Comparison of ENCODE assay signal across 1 fruit fly cellular context in the genomic region with DNA sequence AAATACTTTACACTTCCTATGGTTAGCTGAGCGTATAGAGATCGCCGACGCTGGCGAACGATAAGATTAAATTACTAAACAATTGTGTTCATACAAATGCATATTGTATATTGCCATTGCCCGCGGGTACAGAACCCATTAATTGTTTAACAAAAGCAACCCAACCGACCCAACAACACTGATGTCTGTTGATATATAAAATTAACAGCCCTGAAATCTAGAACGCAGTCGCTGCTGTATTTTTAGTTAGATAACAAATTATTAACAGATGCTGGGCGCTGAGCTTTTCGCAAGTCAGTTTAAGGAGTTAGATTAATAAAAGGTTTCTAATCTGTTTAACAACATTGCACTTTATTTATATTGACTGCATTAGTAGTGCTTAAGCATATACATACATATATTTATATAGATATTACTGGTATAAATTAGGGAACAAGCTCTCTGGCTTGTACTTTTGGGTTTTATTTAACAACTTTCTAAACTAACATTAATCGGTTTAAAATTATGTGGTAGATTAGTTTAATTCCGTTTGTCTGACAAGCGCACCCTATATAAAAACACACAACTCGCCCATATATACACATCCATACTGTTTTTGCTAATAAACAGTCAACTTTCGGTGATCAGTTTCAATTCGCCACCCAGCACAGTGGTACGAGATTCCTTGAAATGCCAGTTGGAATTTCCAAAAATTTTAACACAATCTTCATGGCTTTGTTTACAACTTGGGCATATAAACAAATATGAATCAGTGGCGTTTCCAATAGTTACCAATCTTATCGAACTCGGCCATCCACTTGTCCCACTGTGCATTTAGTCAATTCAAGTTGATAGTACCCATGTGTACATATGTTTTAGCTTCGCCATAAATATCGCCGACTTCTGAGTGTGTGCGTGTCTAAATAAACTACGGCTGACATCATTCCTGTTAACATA.
TF ChIP-seq lines count a peak whose summit lies in the region.

No protein-coding gene starts in this region.

TF ChIP-seq in whole organism, embryonic, 481 proteins besides CTCF, POLR2A, EP300 and RAD21 (continued from another document and continues in another):
- TF ChIP-seq gsb-n (tag; optimal IDR thresholded peaks at IDR 0.05; lab: Kevin White, UChicago) (peak; percentile 31), ham (GFP tag; IDR thresholded peaks at IDR 0.05; lab: Robert Waterston, UW) (peak; percentile 68; the same call in 1 of the 2 replicates), Rfx (GFP tag; IDR thresholded peaks at IDR 0.05; lab: Robert Waterston, UW) (peak; percentile 98), ewg (GFP tag; optimal IDR thresholded peaks at IDR 0.05; lab: Kevin White, UChicago) (no peak), CG12236 (GFP tag; optimal IDR thresholded peaks at IDR 0.05; lab: Kevin White, UChicago) (peak; percentile 7), lilli (GFP tag; optimal IDR thresholded peaks at IDR 0.05; lab: Kevin White, UChicago) (peak; percentile 90), CG3163 (GFP tag; optimal IDR thresholded peaks at IDR 0.05; lab: Kevin White, UChicago) (peak; percentile 50), emc (GFP tag; optimal IDR thresholded peaks at IDR 0.05; lab: Kevin White, UChicago) (peak; percentile 88), her (GFP tag; optimal IDR thresholded peaks at IDR 0.05; lab: Kevin White, UChicago) (peak; percentile 94), gt (GFP tag; IDR thresholded peaks at IDR 0.05; lab: Robert Waterston, UW) (no peak), Side (GFP tag; optimal IDR thresholded peaks at IDR 0.05; lab: Kevin White, UChicago) (peak; percentile 92), CG2202 (tag; optimal IDR thresholded peaks at IDR 0.05; lab: Kevin White, UChicago) (peak; percentile 16), run (tag; optimal IDR thresholded peaks at IDR 0.05; lab: Kevin White, UChicago) (peak; percentile 52), CG13123 (GFP tag; optimal IDR thresholded peaks at IDR 0.05; lab: Kevin White, UChicago) (peak; percentile 48), Deaf1 (tag; optimal IDR thresholded peaks at IDR 0.05; lab: Kevin White, UChicago) (peak; percentile 66), onecut (GFP tag; IDR thresholded peaks at IDR 0.05; lab: Robert Waterston, UW) (peak; percentile 78), cwo (GFP tag; optimal IDR thresholded peaks at IDR 0.05; lab: Kevin White, UChicago) (peak; percentile 93), D (optimal IDR thresholded peaks at IDR 0.05; lab: Kevin White, UChicago) (no peak), D (GFP tag; optimal IDR thresholded peaks at IDR 0.05; lab: Kevin White, UChicago) (peak; percentile 67), CG10654 (GFP tag; optimal IDR thresholded peaks at IDR 0.05; lab: Kevin White, UChicago) (peak; percentile 86), vnd (GFP tag; IDR thresholded peaks at IDR 0.05; lab: Robert Waterston, UW; ENCODE audit: partially characterized antibody) (0 out of 3 replicates have a peak, but pooled peaks have one; percentile 23), CG13894 (tag; optimal IDR thresholded peaks at IDR 0.05; lab: Kevin White, UChicago) (peak; percentile 88), Elba2 (GFP tag; optimal IDR thresholded peaks at IDR 0.05; lab: Kevin White, UChicago) (no peak), CG1233 (GFP tag; optimal IDR thresholded peaks at IDR 0.05; lab: Kevin White, UChicago) (peak; percentile 89), CG4730 (GFP tag; IDR thresholded peaks at IDR 0.05; lab: Robert Waterston, UW) (peak; percentile 81), Xbp1 (GFP tag; optimal IDR thresholded peaks at IDR 0.05; lab: Kevin White, UChicago) (peak; percentile 78), Max (GFP tag; optimal IDR thresholded peaks at IDR 0.05; lab: Kevin White, UChicago) (peak; percentile 85), fd102C (GFP tag; optimal IDR thresholded peaks at IDR 0.05; lab: Kevin White, UChicago) (no peak), CG4282 (GFP tag; optimal IDR thresholded peaks at IDR 0.05; lab: Kevin White, UChicago) (peak; percentile 88), Poxn (GFP tag; IDR thresholded peaks at IDR 0.05; lab: Robert Waterston, UW) (peak; percentile 64; the same call in 1 of the 2 replicates), CG7963 (GFP tag; IDR thresholded peaks at IDR 0.05; lab: Robert Waterston, UW; ENCODE audit: partially characterized antibody) (no peak), gem (tag; optimal IDR thresholded peaks at IDR 0.05; lab: Kevin White, UChicago) (peak; percentile 88), CG34422 (GFP tag; IDR thresholded peaks at IDR 0.05; lab: Robert Waterston, UW) (peak; percentile 93), Hr78 (GFP tag; optimal IDR thresholded peaks at IDR 0.05; lab: Kevin White, UChicago) (peak in 1 of 2 experiments; percentile 18), Dip2 (GFP tag; IDR thresholded peaks at IDR 0.05; lab: Robert Waterston, UW) (peak; percentile 27; the same call in 1 of the 2 replicates), Asciz (GFP tag; optimal IDR thresholded peaks at IDR 0.05; lab: Kevin White, UChicago) (peak; percentile 83), lola (GFP tag; optimal IDR thresholded peaks at IDR 0.05; lab: Kevin White, UChicago) (no peak), CG1024 (GFP tag; IDR thresholded peaks at IDR 0.05; lab: Robert Waterston, UW) (peak; percentile 59), E2f2 (GFP tag; IDR thresholded peaks at IDR 0.05; lab: Robert Waterston, UW) (peak; percentile 63), fd3F (GFP tag; optimal IDR thresholded peaks at IDR 0.05; lab: Kevin White, UChicago) (peak; percentile 78), CG10267 (tag; optimal IDR thresholded peaks at IDR 0.05; lab: Kevin White, UChicago) (peak; percentile 64), CoRest (tag; optimal IDR thresholded peaks at IDR 0.05; lab: Kevin White, UChicago) (no peak), CG31441 (GFP tag; IDR thresholded peaks at IDR 0.05; lab: Robert Waterston, UW) (no peak), fu2 (GFP tag; optimal IDR thresholded peaks at IDR 0.05; lab: Kevin White, UChicago) (peak; percentile 78), Hr39 (optimal IDR thresholded peaks at IDR 0.05; lab: Kevin White, UChicago) (no peak), salm (tag; optimal IDR thresholded peaks at IDR 0.05; lab: Kevin White, UChicago) (peak; percentile 65), tap (tag; optimal IDR thresholded peaks at IDR 0.05; lab: Kevin White, UChicago) (peak; percentile 86), mirr (GFP tag; optimal IDR thresholded peaks at IDR 0.05; lab: Kevin White, UChicago) (peak; percentile 94), danr (GFP tag; IDR thresholded peaks at IDR 0.05; lab: Robert Waterston, UW) (peak; percentile 78), CG3995 (GFP tag; optimal IDR thresholded peaks at IDR 0.05; lab: Kevin White, UChicago) (peak; percentile 71), CG17361 (GFP tag; IDR thresholded peaks at IDR 0.05; lab: Robert Waterston, UW) (peak; percentile 86), gcm2 (GFP tag; optimal IDR thresholded peaks at IDR 0.05; lab: Kevin White, UChicago) (peak; percentile 51), CkIIα-i1 (GFP tag; IDR thresholded peaks at IDR 0.05; lab: Robert Waterston, UW) (peak; percentile 66), CG7745 (tag; optimal IDR thresholded peaks at IDR 0.05; lab: Kevin White, UChicago) (no peak), repo (GFP tag; optimal IDR thresholded peaks at IDR 0.05; lab: Kevin White, UChicago) (peak; percentile 90), Dbx (GFP tag; IDR thresholded peaks at IDR 0.05; lab: Robert Waterston, UW) (peak; percentile 97), CG8281 (tag; optimal IDR thresholded peaks at IDR 0.05; lab: Kevin White, UChicago) (peak; percentile 62), Dip3 (GFP tag; optimal IDR thresholded peaks at IDR 0.05; lab: Kevin White, UChicago) (peak; percentile 86), HLH54F (GFP tag; optimal IDR thresholded peaks at IDR 0.05; lab: Kevin White, UChicago) (peak; percentile 81), ATbp (GFP tag; optimal IDR thresholded peaks at IDR 0.05; lab: Kevin White, UChicago) (peak; percentile 81), ci (GFP tag; IDR thresholded peaks at IDR 0.05; lab: Robert Waterston, UW) (peak; percentile 88), CG32772 (GFP tag; IDR thresholded peaks at IDR 0.05; lab: Robert Waterston, UW) (peak; percentile 87), maf-S (GFP tag; optimal IDR thresholded peaks at IDR 0.05; lab: Kevin White, UChicago) (peak; percentile 85), CG6765 (GFP tag; optimal IDR thresholded peaks at IDR 0.05; lab: Kevin White, UChicago) (peak; percentile 91), ac (GFP tag; optimal IDR thresholded peaks at IDR 0.05; lab: Kevin White, UChicago) (no peak), CG4328 (GFP tag; optimal IDR thresholded peaks at IDR 0.05; lab: Kevin White, UChicago) (peak; percentile 76), sug (tag; optimal IDR thresholded peaks at IDR 0.05; lab: Kevin White, UChicago) (peak; percentile 78), CG2889 (GFP tag; IDR thresholded peaks at IDR 0.05; lab: Robert Waterston, UW) (peak; percentile 75; the same call in 1 of the 3 replicates), CG15514 (GFP tag; optimal IDR thresholded peaks at IDR 0.05; lab: Kevin White, UChicago) (peak; percentile 92), insv (GFP tag; optimal IDR thresholded peaks at IDR 0.05; lab: Kevin White, UChicago) (no peak), pnt (GFP tag; optimal IDR thresholded peaks at IDR 0.05; lab: Kevin White, UChicago) (peak; percentile 78), tio (GFP tag; optimal IDR thresholded peaks at IDR 0.05; lab: Kevin White, UChicago) (peak; percentile 75), CG18599 (GFP tag; optimal IDR thresholded peaks at IDR 0.05; lab: Kevin White, UChicago) (peak; percentile 97), crol (GFP tag; IDR thresholded peaks at IDR 0.05; lab: Robert Waterston, UW) (no peak), crp (GFP tag; optimal IDR thresholded peaks at IDR 0.05; lab: Kevin White, UChicago) (peak in 1 of 2 experiments; percentile 33), Ravus (GFP tag; IDR thresholded peaks at IDR 0.05; lab: Robert Waterston, UW) (peak; percentile 84), rib (GFP tag; IDR thresholded peaks at IDR 0.05; lab: Robert Waterston, UW) (peak; percentile 96), shn (GFP tag; optimal IDR thresholded peaks at IDR 0.05; lab: Kevin White, UChicago) (peak; percentile 83), CG4424 (GFP tag; optimal IDR thresholded peaks at IDR 0.05; lab: Kevin White, UChicago) (peak; percentile 84), CG6175 (GFP tag; IDR thresholded peaks at IDR 0.05; lab: Robert Waterston, UW) (peak; percentile 90), chn (GFP tag; optimal IDR thresholded peaks at IDR 0.05; lab: Kevin White, UChicago) (peak; percentile 74), CG11093 (GFP tag; IDR thresholded peaks at IDR 0.05; lab: Robert Waterston, UW) (peak; percentile 66; the same call in 2 of the 3 replicates), CG6272 (GFP tag; IDR thresholded peaks at IDR 0.05; lab: Robert Waterston, UW) (peak; percentile 88), kah (GFP tag; optimal IDR thresholded peaks at IDR 0.05; lab: Kevin White, UChicago) (peak; percentile 58), grau (tag; optimal IDR thresholded peaks at IDR 0.05; lab: Kevin White, UChicago) (peak; percentile 83), NfI (GFP tag; optimal IDR thresholded peaks at IDR 0.05; lab: Kevin White, UChicago) (peak; percentile 88), CG14710 (tag; optimal IDR thresholded peaks at IDR 0.05; lab: Kevin White, UChicago) (peak; percentile 35), wdn (GFP tag; IDR thresholded peaks at IDR 0.05; lab: Robert Waterston, UW) (peak; percentile 91), B-H2 (GFP tag; optimal IDR thresholded peaks at IDR 0.05; lab: Kevin White, UChicago) (peak; percentile 53), CG16779 (GFP tag; IDR thresholded peaks at IDR 0.05; lab: Robert Waterston, UW) (peak; percentile 95), CG13424 (tag; optimal IDR thresholded peaks at IDR 0.05; lab: Kevin White, UChicago) (peak; percentile 63), GATAe (GFP tag; conservative IDR thresholded peaks at IDR 0.05; lab: Robert Waterston, UW) (peak; percentile 93), Optix (GFP tag; IDR thresholded peaks at IDR 0.05; lab: Robert Waterston, UW) (peak; percentile 74), CG32532 (GFP tag; IDR thresholded peaks at IDR 0.05; lab: Robert Waterston, UW) (peak; percentile 98), CG10274 (GFP tag; optimal IDR thresholded peaks at IDR 0.05; lab: Kevin White, UChicago) (peak; percentile 79), Lpt (GFP tag; optimal IDR thresholded peaks at IDR 0.05; lab: Kevin White, UChicago) (no peak), E2f1 (GFP tag; IDR thresholded peaks at IDR 0.05; lab: Robert Waterston, UW) (peak; percentile 92), psq (GFP tag; optimal IDR thresholded peaks at IDR 0.05; lab: Kevin White, UChicago) (peak; percentile 7), CG4820 (GFP tag; optimal IDR thresholded peaks at IDR 0.05; lab: Kevin White, UChicago) (peak; percentile 81), CG15073 (GFP tag; optimal IDR thresholded peaks at IDR 0.05; lab: Kevin White, UChicago) (peak; percentile 4), row (GFP tag; IDR thresholded peaks at IDR 0.05; lab: Robert Waterston, UW) (peak; percentile 84), lab (GFP tag; optimal IDR thresholded peaks at IDR 0.05; lab: Kevin White, UChicago) (peak; percentile 98), chinmo (GFP tag; IDR thresholded peaks at IDR 0.05; lab: Robert Waterston, UW; ENCODE audit: partially characterized antibody) (peak; percentile 83; the same call in 3 of the 4 replicates), HmgZ (tag; optimal IDR thresholded peaks at IDR 0.05; lab: Kevin White, UChicago) (peak; percentile 90), pan (optimal IDR thresholded peaks at IDR 0.05; lab: Kevin White, UChicago) (no peak), pan (GFP tag; optimal IDR thresholded peaks at IDR 0.05 in 1 of 2, IDR thresholded peaks at IDR 0.05 in 1 of 2) (peak in 1 of 2 experiments; percentile 94), CG4360 (GFP tag; IDR thresholded peaks at IDR 0.05; lab: Robert Waterston, UW) (peak; percentile 12; the same call in 1 of the 2 replicates), z (GFP tag; IDR thresholded peaks at IDR 0.05; lab: Robert Waterston, UW) (no peak), seq (GFP tag; IDR thresholded peaks at IDR 0.05; lab: Robert Waterston, UW) (peak; percentile 72), D19A (tag; optimal IDR thresholded peaks at IDR 0.05; lab: Kevin White, UChicago) (no peak), CG12219 (GFP tag; optimal IDR thresholded peaks at IDR 0.05; lab: Kevin White, UChicago) (peak; percentile 80), CG3065 (GFP tag; optimal IDR thresholded peaks at IDR 0.05; lab: Kevin White, UChicago) (peak; percentile 45), NK7.1 (GFP tag; optimal IDR thresholded peaks at IDR 0.05; lab: Kevin White, UChicago) (peak; percentile 86), CG3847 (GFP tag; IDR thresholded peaks at IDR 0.05; lab: Robert Waterston, UW) (peak; percentile 76), CG10979 (tag; optimal IDR thresholded peaks at IDR 0.05; lab: Kevin White, UChicago) (peak; percentile 68), CG2120 (GFP tag; optimal IDR thresholded peaks at IDR 0.05; lab: Kevin White, UChicago) (peak; percentile 91), Drgx (GFP tag; IDR thresholded peaks at IDR 0.05; lab: Robert Waterston, UW) (peak; percentile 96), jigr1 (GFP tag; IDR thresholded peaks at IDR 0.05; lab: Robert Waterston, UW) (peak; percentile 66; the same call in 1 of the 3 replicates), chm (GFP tag; IDR thresholded peaks at IDR 0.05; lab: Robert Waterston, UW) (peak; percentile 90)
